Worm (Caenorhabditis elegans): ENCODE data around the gene clec-80.

clec-80 gene

ce11 chrIV:2805525-2805924 lies 18.0 kb upstream of the clec-80 start, which contains the start of gene Y54G2A.45 (continued):
- peak; percentile 79 for TF ChIP-seq hlh-30 (tag; optimal IDR thresholded peaks at IDR 0.05; ENCODE audit: insufficient read depth)

ce11 chrIV:2808154-2808553 lies 15.4 kb upstream of the clec-80 start:
- no peak for TF ChIP-seq F13H6.1 (tag; optimal IDR thresholded peaks at IDR 0.05)

- TF ChIP-seq ttx-3 (tag; optimal IDR thresholded peaks at IDR 0.05) (no peak), unc-42 (tag; optimal IDR thresholded peaks at IDR 0.05) (no peak), sox-4 (tag; optimal IDR thresholded peaks at IDR 0.05) (no peak), pat-9 (tag; optimal IDR thresholded peaks at IDR 0.05) (no peak), unc-55 (GFP tag; optimal IDR thresholded peaks at IDR 0.05) (no peak), lim-6 (tag; optimal IDR thresholded peaks at IDR 0.05) (no peak), pha-2 (tag; optimal IDR thresholded peaks at IDR 0.05) (no peak), ceh-24 (tag; optimal IDR thresholded peaks at IDR 0.05) (no peak), ceh-19 (GFP tag; optimal IDR thresholded peaks at IDR 0.05) (no peak), fkh-6 (tag; optimal IDR thresholded peaks at IDR 0.05) (no peak), ceh-34 (tag; optimal IDR thresholded peaks at IDR 0.05) (no peak)
These were observed 14.3 kb upstream of the clec-80 start, which contains the start of gene Y54G2A.76 for ce11 chrIV:2809208-2809607. Gene Y54G2A.76, plus strand, starts transcription at chrIV:2809410.

ce11 chrIV:2817038-2817437 lies 6.5 kb upstream of the clec-80 start:
- TF ChIP-seq T23F11.4 (GFP tag; optimal IDR thresholded peaks at IDR 0.05) = no peak
- no peak for TF ChIP-seq pax-1 (tag; optimal IDR thresholded peaks at IDR 0.05)
- TF ChIP-seq ceh-18 (tag; optimal IDR thresholded peaks at IDR 0.05) = no peak
- no peak for TF ChIP-seq pat-9 (tag; optimal IDR thresholded peaks at IDR 0.05)
- no peak for TF ChIP-seq hlh-6 (tag; optimal IDR thresholded peaks at IDR 0.05)
- TF ChIP-seq che-1 (tag; optimal IDR thresholded peaks at IDR 0.05) = no peak
- no peak for TF ChIP-seq hlh-13 (GFP tag; optimal IDR thresholded peaks at IDR 0.05)
- no peak for TF ChIP-seq gmeb-2 (tag; optimal IDR thresholded peaks at IDR 0.05)
- TF ChIP-seq unc-55 (GFP tag; optimal IDR thresholded peaks at IDR 0.05) = no peak
- no peak for TF ChIP-seq F13H6.1 (tag; optimal IDR thresholded peaks at IDR 0.05)
- no peak for TF ChIP-seq pha-2 (tag; optimal IDR thresholded peaks at IDR 0.05)
- TF ChIP-seq syd-9 (tag; optimal IDR thresholded peaks at IDR 0.05) = no peak
- TF ChIP-seq pqm-1 (tag; optimal IDR thresholded peaks at IDR 0.05) = no peak
- no peak for TF ChIP-seq elt-4 (tag; optimal IDR thresholded peaks at IDR 0.05)
- TF ChIP-seq hlh-15 (tag; optimal IDR thresholded peaks at IDR 0.05) = no peak
- no peak for TF ChIP-seq ceh-9 (tag; optimal IDR thresholded peaks at IDR 0.05)
- TF ChIP-seq ceh-22 (tag; optimal IDR thresholded peaks at IDR 0.05) = no peak
- no peak for TF ChIP-seq zip-5 (tag; optimal IDR thresholded peaks at IDR 0.05)
- TF ChIP-seq ceh-2 (tag; optimal IDR thresholded peaks at IDR 0.05) = no peak
- no peak for TF ChIP-seq tbx-7 (tag; optimal IDR thresholded peaks at IDR 0.05)

- no peak for TF ChIP-seq pros-1 (tag; optimal IDR thresholded peaks at IDR 0.05)
- no peak for TF ChIP-seq ceh-31 (tag; optimal IDR thresholded peaks at IDR 0.05)
- no peak for TF ChIP-seq ceh-48 (tag; optimal IDR thresholded peaks at IDR 0.05)
- no peak for TF ChIP-seq lim-6 (tag; optimal IDR thresholded peaks at IDR 0.05)
- no peak for TF ChIP-seq pha-4 (tag; optimal IDR thresholded peaks at IDR 0.05)
- TF ChIP-seq sdc-2 (tag; optimal IDR thresholded peaks at IDR 0.05) = no peak
- no peak for TF ChIP-seq elt-2 (tag; optimal IDR thresholded peaks at IDR 0.05)
- no peak for TF ChIP-seq unc-3 (GFP tag; conservative IDR thresholded peaks at IDR 0.05)
- TF ChIP-seq unc-3 (tag; optimal IDR thresholded peaks at IDR 0.05) = no peak
- TF ChIP-seq gmeb-2 (tag; optimal IDR thresholded peaks at IDR 0.05) = no peak
- TF ChIP-seq tbx-2 (tag; optimal IDR thresholded peaks at IDR 0.05) = no peak
- TF ChIP-seq ahr-1 (tag; optimal IDR thresholded peaks at IDR 0.05) = no peak
- TF ChIP-seq C08G9.2 (tag; optimal IDR thresholded peaks at IDR 0.05) = no peak
- no peak for TF ChIP-seq ceh-9 (tag; optimal IDR thresholded peaks at IDR 0.05)
- TF ChIP-seq hlh-13 (GFP tag; optimal IDR thresholded peaks at IDR 0.05) = no peak
- no peak for TF ChIP-seq ref-2 (tag; optimal IDR thresholded peaks at IDR 0.05)
- no peak for TF ChIP-seq sox-4 (tag; optimal IDR thresholded peaks at IDR 0.05)
- no peak for TF ChIP-seq unc-55 (GFP tag; optimal IDR thresholded peaks at IDR 0.05)
- no peak for TF ChIP-seq pqm-1 (tag; optimal IDR thresholded peaks at IDR 0.05)
- TF ChIP-seq fkh-6 (tag; optimal IDR thresholded peaks at IDR 0.05) = no peak
These were observed 3.9 kb upstream of the clec-80 start, which contains the start of gene Y54G2A.13 for ce11 chrIV:2819633-2820032. Gene Y54G2A.13, minus strand, starts transcription at chrIV:2819733.

All from whole organism, late embryonic.